Worm (Caenorhabditis elegans): ENCODE results near the gene grl-24.

DNA sequence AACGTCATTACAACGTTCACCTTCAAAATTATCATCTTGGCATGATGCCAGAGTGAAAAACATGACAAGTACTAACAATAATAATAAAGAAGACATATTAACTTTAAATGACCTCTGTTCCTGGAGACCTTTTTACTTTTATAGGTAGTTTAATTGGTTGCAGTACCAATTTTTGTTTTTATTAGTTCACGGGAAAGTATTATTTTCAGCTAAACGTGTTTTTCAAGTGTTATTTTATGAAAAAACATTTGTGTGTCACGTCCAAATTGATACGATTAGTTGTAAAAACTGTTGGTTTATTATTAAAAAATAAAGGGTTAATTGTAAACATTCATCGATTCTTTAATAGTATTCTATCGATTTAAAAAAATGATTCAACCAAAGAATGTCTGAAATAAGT, at the start of gene grl-24:
- TF ChIP-seq zag-1 (tag; optimal IDR thresholded peaks at IDR 0.05) (no peak), ama-1 (optimal IDR thresholded peaks at IDR 0.05) (no peak), nhr-237 (tag; optimal IDR thresholded peaks at IDR 0.05) (no peak), nhr-12 (tag; optimal IDR thresholded peaks at IDR 0.05) (no peak), egl-5 (tag; optimal IDR thresholded peaks at IDR 0.05) (no peak), nhr-11 (tag; optimal IDR thresholded peaks at IDR 0.05) (no peak), ceh-82 (tag; optimal IDR thresholded peaks at IDR 0.05) (no peak), ztf-11 (tag; optimal IDR thresholded peaks at IDR 0.05) (no peak), lin-15B (tag; optimal IDR thresholded peaks at IDR 0.05) (no peak), elt-2 (tag; optimal IDR thresholded peaks at IDR 0.05) (no peak), aly-2 (tag; optimal IDR thresholded peaks at IDR 0.05) (no peak)

Measured in whole organism, L3 larva.